Worm (Caenorhabditis elegans) whole organism, late embryonic: Measurements from ENCODE around the gene Y48A6C.4.
"Not testable (repeated sequence)": the region's sequence is repeated elsewhere in the genome, so short reads cannot be mapped to it uniquely, and the experiment has no call there.

Experiments
- C08G9.2 ChIP-seq: sonication (generic microtip); optimal IDR thresholded peaks from 2 replicates; lab custom pipeline; 2016; ENCODE audit warnings: mild to moderate bottlenecking, missing genetic modification characterization, moderate library complexity, missing compliant biosample characterization
- C38D4.7 ChIP-seq: fragments of 200-800 bp; sonication (Bioruptor generic); optimal IDR thresholded peaks from 2 replicates; lab custom pipeline; 2018; ENCODE audit warnings: mild to moderate bottlenecking, missing genetic modification characterization, moderate library complexity, missing compliant biosample characterization
- T23F11.4 ChIP-seq: fragments of 200-800 bp; sonication (Bioruptor generic); optimal IDR thresholded peaks from 2 replicates; lab custom pipeline; 2018; ENCODE audit warnings: mild to moderate bottlenecking, missing genetic modification characterization, missing compliant biosample characterization
- Y22D7AL.16 ChIP-seq: sonication (generic microtip); optimal IDR thresholded peaks from 2 replicates; lab custom pipeline; 2016; ENCODE audit warnings: missing genetic modification characterization, missing compliant biosample characterization
- ama-1 ChIP-seq: fragments of 150-350 bp; optimal IDR thresholded peaks from 2 replicates; lab custom pipeline; 2014
- ceh-14 ChIP-seq: sonication (generic microtip); optimal IDR thresholded peaks from 2 replicates; lab custom pipeline; 2016; ENCODE audit warnings: missing genotype, missing genetic modification characterization, missing compliant biosample characterization
- ceh-2 ChIP-seq: sonication (generic microtip); optimal IDR thresholded peaks from 2 replicates; lab custom pipeline; 2016; ENCODE audit warnings: missing genotype, missing genetic modification characterization, missing compliant biosample characterization
- ceh-22 ChIP-seq: sonication (generic microtip); optimal IDR thresholded peaks from 2 replicates; lab custom pipeline; 2017; ENCODE audit warnings: missing biosample characterization, missing genetic modification characterization
- ceh-24 ChIP-seq: sonication (generic microtip); optimal IDR thresholded peaks from 2 replicates; lab custom pipeline; 2016; ENCODE audit warnings: mild to moderate bottlenecking, missing genetic modification characterization, missing compliant biosample characterization
- ceh-31 ChIP-seq: sonication (generic microtip); optimal IDR thresholded peaks from 2 replicates; lab custom pipeline; 2016; ENCODE audit warnings: missing genetic modification characterization, missing compliant biosample characterization
- ceh-34 ChIP-seq: sonication (generic microtip); optimal IDR thresholded peaks from 2 replicates; lab custom pipeline; 2016; ENCODE audit warnings: mild to moderate bottlenecking, missing genetic modification characterization, missing compliant biosample characterization
- ceh-48 ChIP-seq: sonication (generic microtip); optimal IDR thresholded peaks from 2 replicates; lab custom pipeline; 2016; ENCODE audit warnings: missing genetic modification characterization, inconsistent platforms, missing compliant biosample characterization
- ceh-6 ChIP-seq: fragments of 200-800 bp; sonication (Bioruptor generic); optimal IDR thresholded peaks from 2 replicates; lab custom pipeline; 2018; ENCODE audit warnings: mild to moderate bottlenecking, missing genetic modification characterization, missing compliant biosample characterization
- dve-1 ChIP-seq: sonication (generic microtip); optimal IDR thresholded peaks from 2 replicates; lab custom pipeline; 2017; ENCODE audit warnings: antibody characterized with exemption, mild to moderate bottlenecking, missing genetic modification characterization, missing compliant biosample characterization
- elt-2 ChIP-seq: sonication (generic microtip); optimal IDR thresholded peaks from 2 replicates; lab custom pipeline; 2016; ENCODE audit warnings: missing genetic modification reagents, missing genetic modification characterization, missing compliant biosample characterization
- elt-4 ChIP-seq: sonication (generic microtip); optimal IDR thresholded peaks from 2 replicates; lab custom pipeline; 2016; ENCODE audit warnings: missing genetic modification characterization, missing compliant biosample characterization
- ets-4 ChIP-seq: sonication (generic microtip); optimal IDR thresholded peaks from 2 replicates; lab custom pipeline; 2016; ENCODE audit warnings: missing genetic modification characterization, missing compliant biosample characterization
- eyg-1 ChIP-seq: sonication (generic microtip); optimal IDR thresholded peaks from 2 replicates; lab custom pipeline; 2016; ENCODE audit warnings: missing genotype, missing genetic modification characterization, missing compliant biosample characterization
- fax-1 ChIP-seq: sonication (generic microtip); optimal IDR thresholded peaks from 2 replicates; lab custom pipeline; 2016; ENCODE audit warnings: missing genotype, missing genetic modification characterization, missing compliant biosample characterization
- fkh-10 ChIP-seq: fragments of 150-350 bp; optimal IDR thresholded peaks from 2 replicates; lab custom pipeline; 2014; ENCODE audit warnings: missing biosample characterization, missing genetic modification reagents, missing genetic modification characterization
- gmeb-2 ChIP-seq: sonication (generic microtip); optimal IDR thresholded peaks from 2 replicates; lab custom pipeline; 2016; ENCODE audit warnings: missing genetic modification characterization, inconsistent platforms, missing compliant biosample characterization
- hlh-13 ChIP-seq: fragments of 200-800 bp; sonication (Bioruptor generic); optimal IDR thresholded peaks from 2 replicates; lab custom pipeline; 2018; ENCODE audit warnings: mild to moderate bottlenecking, missing genetic modification characterization, missing compliant biosample characterization
- hlh-15 ChIP-seq: sonication (generic microtip); optimal IDR thresholded peaks from 2 replicates; lab custom pipeline; 2016; ENCODE audit warnings: missing genetic modification characterization, missing compliant biosample characterization
- hlh-30 ChIP-seq: sonication (generic microtip); optimal IDR thresholded peaks from 2 replicates; lab custom pipeline; 2017; ENCODE audit warnings: antibody characterized with exemption, missing genetic modification characterization, missing compliant biosample characterization; ENCODE audit not compliant: insufficient read depth
- hlh-6 ChIP-seq: sonication (generic microtip); optimal IDR thresholded peaks from 2 replicates; lab custom pipeline; 2016; ENCODE audit warnings: missing genotype, missing genetic modification characterization, missing compliant biosample characterization
- lim-6 ChIP-seq: sonication (generic microtip); optimal IDR thresholded peaks from 2 replicates; lab custom pipeline; 2016; ENCODE audit warnings: missing genetic modification characterization, missing compliant biosample characterization
- lin-11 ChIP-seq: fragments of 200-800 bp; sonication (Bioruptor generic); optimal IDR thresholded peaks from 2 replicates; lab custom pipeline; 2018; ENCODE audit warnings: mild to moderate bottlenecking, missing genetic modification characterization, missing compliant biosample characterization
- madf-2 ChIP-seq: sonication (generic microtip); optimal IDR thresholded peaks from 2 replicates; lab custom pipeline; 2017; ENCODE audit warnings: missing genetic modification characterization, missing compliant biosample characterization
- mec-3 ChIP-seq: sonication (generic microtip); optimal IDR thresholded peaks from 2 replicates; lab custom pipeline; 2016; ENCODE audit warnings: borderline replicate concordance, missing genetic modification characterization, missing compliant biosample characterization
- nfya-1 ChIP-seq: sonication (generic microtip); optimal IDR thresholded peaks from 2 replicates; lab custom pipeline; 2017; ENCODE audit warnings: missing genetic modification characterization, mild to moderate bottlenecking, missing compliant biosample characterization, antibody characterized with exemption, moderate library complexity
- nhr-232 ChIP-seq: sonication (generic microtip); optimal IDR thresholded peaks from 2 replicates; lab custom pipeline; 2016; ENCODE audit warnings: missing genetic modification characterization, missing compliant biosample characterization
- odd-2 ChIP-seq: sonication (generic microtip); optimal IDR thresholded peaks from 2 replicates; lab custom pipeline; 2017; ENCODE audit warnings: antibody characterized with exemption, mild to moderate bottlenecking, missing genetic modification characterization, missing compliant biosample characterization
- pat-9 ChIP-seq: fragments of 200-800 bp; sonication (Bioruptor generic); optimal IDR thresholded peaks from 2 replicates; lab custom pipeline; 2018; ENCODE audit warnings: mild to moderate bottlenecking, missing genetic modification characterization, moderate library complexity, missing compliant biosample characterization
- pax-1 ChIP-seq: fragments of 150-350 bp; optimal IDR thresholded peaks from 2 replicates; lab custom pipeline; 2014; ENCODE audit warnings: missing biosample characterization, missing genetic modification characterization
- pha-2 ChIP-seq: sonication (generic microtip); optimal IDR thresholded peaks from 2 replicates; lab custom pipeline; 2017; ENCODE audit warnings: mild to moderate bottlenecking, missing genetic modification characterization, missing compliant biosample characterization
- pqm-1 ChIP-seq: sonication (generic microtip); optimal IDR thresholded peaks from 2 replicates; lab custom pipeline; 2016; ENCODE audit warnings: missing genetic modification characterization, missing compliant biosample characterization
- rnt-1 ChIP-seq: sonication (generic microtip); optimal IDR thresholded peaks from 2 replicates; lab custom pipeline; 2016; ENCODE audit warnings: missing genetic modification characterization, missing compliant biosample characterization
- sdc-2 ChIP-seq: sonication (generic microtip); optimal IDR thresholded peaks from 2 replicates; lab custom pipeline; 2016; ENCODE audit warnings: missing genotype, missing genetic modification characterization, missing compliant biosample characterization
- tbx-7 ChIP-seq: sonication (generic microtip); optimal IDR thresholded peaks from 2 replicates; lab custom pipeline; 2016; ENCODE audit warnings: missing genotype, missing genetic modification characterization, missing compliant biosample characterization
- unc-3 ChIP-seq, 2 experiments: fragments of 200-800 bp in 1 of 2; sonication (Bioruptor generic) in 1 of 2; sonication (generic microtip) in 1 of 2; conservative IDR thresholded peaks in 1 of 2; optimal IDR thresholded peaks in 1 of 2; 2 replicates each; pipeline versions ENCODE4 v1.3.6 to Lab custom; 2016 to 2022; ENCODE audit warnings: missing compliant biosample characterization in 2 of 2, missing genetic modification characterization in 2 of 2, missing genetic modification reagents in 1 of 2
- unc-42 ChIP-seq: sonication (generic microtip); optimal IDR thresholded peaks from 2 replicates; lab custom pipeline; 2016; ENCODE audit warnings: missing genotype, missing genetic modification characterization, missing compliant biosample characterization
- unc-55 ChIP-seq: sonication (generic microtip); optimal IDR thresholded peaks from 2 replicates; lab custom pipeline; 2017; ENCODE audit warnings: missing biosample characterization, missing genetic modification reagents, missing genetic modification characterization
- zip-5 ChIP-seq: sonication (generic microtip); optimal IDR thresholded peaks from 2 replicates; lab custom pipeline; 2016; ENCODE audit warnings: missing genetic modification characterization, missing compliant biosample characterization
- ztf-16 ChIP-seq: sonication (generic microtip); optimal IDR thresholded peaks from 2 replicates; lab custom pipeline; 2017; ENCODE audit warnings: missing genetic modification characterization, missing compliant biosample characterization

The Y48A6C.4 gene

ce11 chrIII:11129363-11129762 is 9.8 kb downstream of the Y48A6C.4 start:
- TF ChIP-seq unc-42 (tag; lab: Kevin White, UChicago) (peak; percentile 45), lim-6 (no peak), ceh-48 (tag; lab: Kevin White, UChicago) (peak; percentile 67)
- TF ChIP-seq, all 69 proteins: peak for 2

- not testable (repeated sequence) for TF ChIP-seq C08G9.2; nhr-232 (tag; lab: Kevin White, UChicago); eyg-1 (tag; lab: Kevin White, UChicago)
Observed at ce11 chrIII:11131475-11131874, 11.9 kb downstream of the Y48A6C.4 start, which contains the start of gene pha-1. TSS of gene pha-1 (plus strand) at chrIII:11131775.

- no peak for TF ChIP-seq unc-3 (GFP tag; conservative IDR thresholded peaks at IDR 0.05; lab: Robert Waterston, UW)
- no peak for TF ChIP-seq unc-3 (tag; optimal IDR thresholded peaks at IDR 0.05; lab: Kevin White, UChicago)
- TF ChIP-seq nfya-1 (tag; lab: Kevin White, UChicago): peak; percentile 16
Observed at ce11 chrIII:11138922-11139321, 19.3 kb downstream of the Y48A6C.4 start, which contains the start of gene fbxa-128. TSS of gene fbxa-128 (minus strand) at chrIII:11139113.

ce11 chrIII:11141791-11142490 is 22.3 kb downstream of the Y48A6C.4 start, which contains the start of the genes Y47D3A.1 and pola-1:
TSS of gene Y47D3A.1 (minus strand) at chrIII:11141841.
TSS of gene pola-1 (plus strand) at chrIII:11142448.
- TF ChIP-seq ets-4 (tag; lab: Kevin White, UChicago) (peak; percentile 78), unc-55 (GFP tag; lab: Kevin White, UChicago) (no peak), hlh-15 (tag; lab: Kevin White, UChicago) (peak; percentile 6), pat-9 (tag; lab: Kevin White, UChicago) (no peak), tbx-7 (tag; lab: Kevin White, UChicago) (peak; percentile 32), zip-5 (tag; lab: Kevin White, UChicago) (peak; percentile 85), fax-1 (tag; lab: Kevin White, UChicago) (peak; percentile 80), ceh-14 (peak; percentile 67), pax-1 (tag; lab: Kevin White, UChicago) (no peak), madf-2 (tag; lab: Kevin White, UChicago) (no peak), elt-4 (no peak), mec-3 (tag; lab: Kevin White, UChicago) (no peak), hlh-6 (tag; lab: Kevin White, UChicago) (no peak), ceh-24 (no peak), ztf-16 (tag; lab: Kevin White, UChicago) (peak; percentile 59), ceh-34 (tag; lab: Kevin White, UChicago) (peak; percentile 55), hlh-30 (peak; percentile 23), C08G9.2 (peak; percentile 82), pqm-1 (no peak), elt-2 (tag; lab: Kevin White, UChicago) (peak; percentile 74), nhr-232 (tag; lab: Kevin White, UChicago) (no peak), dve-1 (tag; lab: Kevin White, UChicago) (no peak), Y22D7AL.16 (tag; lab: Kevin White, UChicago) (no peak), odd-2 (no peak), fkh-10 (GFP tag; lab: Kevin White, UChicago) (no peak), nfya-1 (tag; lab: Kevin White, UChicago) (peak; percentile 57), ceh-6 (GFP tag; lab: Kevin White, UChicago) (no peak), ama-1 (no peak), ceh-2 (tag; lab: Kevin White, UChicago) (peak; percentile 81), lin-11 (no peak), ceh-22 (no peak), pha-2 (peak; percentile 13), lim-6 (peak; percentile 67), C38D4.7 (GFP tag; lab: Kevin White, UChicago) (peak; percentile 15), sdc-2 (tag; lab: Kevin White, UChicago) (no peak), hlh-13 (peak; percentile 27), T23F11.4 (GFP tag; lab: Kevin White, UChicago) (no peak), ceh-31 (peak; percentile 95), unc-3 (GFP tag; conservative IDR thresholded peaks at IDR 0.05; lab: Robert Waterston, UW) (peak; percentile 24; the same call in 1 of the 2 replicates), unc-3 (tag; optimal IDR thresholded peaks at IDR 0.05; lab: Kevin White, UChicago) (no peak), gmeb-2 (tag; lab: Kevin White, UChicago) (peak; percentile 3), rnt-1 (tag; lab: Kevin White, UChicago) (peak; percentile 88)
